Worm (Caenorhabditis elegans): ENCODE results near the gene C43H6.6.
A peak's percentile ranks its signal among the peaks of the same experiment; 100 is the strongest.

C43H6.6 gene

ce11 chrX:2419777-2420176, 24.7 kb downstream of the C43H6.6 start, which contains the start of gene glr-7:
Gene glr-7, minus strand, starts transcription at chrX:2419877.
- TF ChIP-seq nhr-11 (tag; optimal IDR thresholded peaks at IDR 0.05) (no peak), pag-3 (tag; optimal IDR thresholded peaks at IDR 0.05; ENCODE audit: borderline replicate concordance, insufficient read depth) (no peak), dsc-1 (tag; optimal IDR thresholded peaks at IDR 0.05) (no peak), vab-15 (tag; optimal IDR thresholded peaks at IDR 0.05) (no peak), ceh-90 (tag; optimal IDR thresholded peaks at IDR 0.05) (no peak), hpl-2 (GFP tag; optimal IDR thresholded peaks at IDR 0.05) (no peak), sup-37 (GFP tag; optimal IDR thresholded peaks at IDR 0.05) (no peak), pax-3 (tag; optimal IDR thresholded peaks at IDR 0.05) (no peak), lin-35 (GFP tag; optimal IDR thresholded peaks at IDR 0.05) (no peak), nhr-77 (tag; optimal IDR thresholded peaks at IDR 0.05) (no peak)

- TF ChIP-seq nhr-77 (tag; optimal IDR thresholded peaks at IDR 0.05): no peak
- no peak for TF ChIP-seq snpc-4 (tag; optimal IDR thresholded peaks at IDR 0.05)
- no peak for TF ChIP-seq fkh-8 (tag; optimal IDR thresholded peaks at IDR 0.05)
- TF ChIP-seq unc-130 (tag; optimal IDR thresholded peaks at IDR 0.05): no peak
Observed at ce11 chrX:2422123-2422522, 27.0 kb downstream of the C43H6.6 start.

ce11 chrX:2425284-2425683, 30.2 kb downstream of the C43H6.6 start:
- TF ChIP-seq nhr-12 (tag; optimal IDR thresholded peaks at IDR 0.05): no peak
- TF ChIP-seq ceh-63 (GFP tag; optimal IDR thresholded peaks at IDR 0.05): no peak
- TF ChIP-seq nhr-85 (tag): peak; percentile 22
- TF ChIP-seq sup-37 (GFP tag; optimal IDR thresholded peaks at IDR 0.05): no peak
- peak; percentile 27 for TF ChIP-seq blmp-1 (tag; optimal IDR thresholded peaks at IDR 0.05)

- TF ChIP-seq rnt-1 (tag; optimal IDR thresholded peaks at IDR 0.05) (no peak), mep-1 (tag; optimal IDR thresholded peaks at IDR 0.05) (no peak), nhr-11 (tag; optimal IDR thresholded peaks at IDR 0.05) (no peak), nhr-90 (tag; optimal IDR thresholded peaks at IDR 0.05; ENCODE audit: poor library complexity) (no peak), xbp-1 (tag; optimal IDR thresholded peaks at IDR 0.05) (no peak), ztf-11 (tag; optimal IDR thresholded peaks at IDR 0.05) (no peak), dsc-1 (tag; optimal IDR thresholded peaks at IDR 0.05) (no peak), mdl-1 (tag; optimal IDR thresholded peaks at IDR 0.05) (no peak)
Observed at ce11 chrX:2426932-2427331, 31.8 kb downstream of the C43H6.6 start.

- TF ChIP-seq egl-13 (tag; optimal IDR thresholded peaks at IDR 0.05) (peak; percentile 25), lin-14 (GFP tag; optimal IDR thresholded peaks at IDR 0.05) (no peak)
Observed at ce11 chrX:2427404-2427803, 32.3 kb downstream of the C43H6.6 start, which contains the start of gene gcy-31. Gene gcy-31, minus strand, starts transcription at chrX:2427504.

- TF ChIP-seq hlh-17 (GFP tag; optimal IDR thresholded peaks at IDR 0.05; ENCODE audit: borderline replicate concordance) (no peak), nhr-84 (tag; optimal IDR thresholded peaks at IDR 0.05) (no peak)
Observed at ce11 chrX:2430317-2430716, 35.2 kb downstream of the C43H6.6 start.

- TF ChIP-seq ces-1 (GFP tag; optimal IDR thresholded peaks at IDR 0.05): no peak
- TF ChIP-seq egl-27 (tag; optimal IDR thresholded peaks at IDR 0.05): peak in 1 of 2 experiments; percentile 7
- peak; percentile 27 for TF ChIP-seq irx-1 (tag; optimal IDR thresholded peaks at IDR 0.05)
- no peak for TF ChIP-seq Y116A8C.19 (tag; optimal IDR thresholded peaks at IDR 0.05; ENCODE audit: borderline replicate concordance)
- TF ChIP-seq nhr-20 (tag; optimal IDR thresholded peaks at IDR 0.05): peak; percentile 52
- TF ChIP-seq unc-130 (tag; optimal IDR thresholded peaks at IDR 0.05): no peak
- peak in 1 of 6 experiments; percentile 19 for TF ChIP-seq elt-3 (tag; optimal IDR thresholded peaks at IDR 0.05)
- peak; percentile 52 for TF ChIP-seq rnt-1 (tag; optimal IDR thresholded peaks at IDR 0.05)
- peak; percentile 28 for TF ChIP-seq tbx-2 (tag; optimal IDR thresholded peaks at IDR 0.05)
- TF ChIP-seq nhr-71 (tag; optimal IDR thresholded peaks at IDR 0.05): peak; percentile 54
- peak in 1 of 2 experiments; percentile 48 for TF ChIP-seq lin-35 (GFP tag; optimal IDR thresholded peaks at IDR 0.05)
- TF ChIP-seq ceh-82 (tag; optimal IDR thresholded peaks at IDR 0.05): peak; percentile 4 to 41 (median 25)
- peak; percentile 95 for TF ChIP-seq blmp-1 (tag; optimal IDR thresholded peaks at IDR 0.05)
- TF ChIP-seq mab-9 (GFP tag; IDR thresholded peaks at IDR 0.05): no peak
- TF ChIP-seq dpl-1 (GFP tag; optimal IDR thresholded peaks at IDR 0.05): peak in 1 of 3 experiments; percentile 8
- TF ChIP-seq sptf-1 (tag; optimal IDR thresholded peaks at IDR 0.05): no peak
- TF ChIP-seq mep-1 (tag; optimal IDR thresholded peaks at IDR 0.05): peak; percentile 82
- peak; percentile 67 for TF ChIP-seq snu-23 (GFP tag; optimal IDR thresholded peaks at IDR 0.05)
Observed at ce11 chrX:2432459-2432858, 37.4 kb downstream of the C43H6.6 start.

All from whole organism, L1 larva.